Worm (Caenorhabditis elegans) whole organism, midembryonic: ENCODE data around the gene B0001.3.
"Not testable (repeated sequence)": the region's sequence is repeated elsewhere in the genome, so short reads cannot be mapped to it uniquely, and the experiment has no call there.

Experiments
- T22C8.4 ChIP-seq: fragments of 200-800 bp; sonication (Bioruptor generic); IDR thresholded peaks from 2 replicates; pipeline ENCODE4 v1.3.6; 2022; ENCODE audit warnings: missing genetic modification characterization, missing compliant biosample characterization
- cog-1 ChIP-seq: sonication (generic microtip); optimal IDR thresholded peaks from 2 replicates; lab custom pipeline; 2016; ENCODE audit warnings: missing genetic modification characterization, missing compliant biosample characterization
- flt-1 ChIP-seq: fragments of 200-800 bp; sonication (Bioruptor generic); IDR thresholded peaks from 2 replicates; pipeline ENCODE4 v1.3.6; 2022; ENCODE audit warnings: missing genetic modification characterization, missing compliant biosample characterization
- klf-2 ChIP-seq: fragments of 200-800 bp; sonication (Bioruptor generic); conservative IDR thresholded peaks from 2 replicates; pipeline ENCODE4 v1.3.6; 2022; ENCODE audit warnings: missing genetic modification reagents, missing genetic modification characterization, missing compliant biosample characterization
- med-1 ChIP-seq: sonication (generic microtip); optimal IDR thresholded peaks from 2 replicates; lab custom pipeline; 2017; ENCODE audit warnings: missing genetic modification characterization, mild to moderate bottlenecking, missing compliant biosample characterization, antibody characterized with exemption, missing genetic modification reagents; ENCODE audit not compliant: insufficient read depth
- ref-1 ChIP-seq: fragments of 200-800 bp; sonication (Bioruptor generic); conservative IDR thresholded peaks from 2 replicates; pipeline ENCODE4 v1.3.6; 2022; ENCODE audit warnings: missing genetic modification reagents, missing genetic modification characterization, missing compliant biosample characterization
- tab-1 ChIP-seq: fragments of 200-800 bp; sonication (Bioruptor generic); IDR thresholded peaks from 2 replicates; pipeline ENCODE4 v1.3.6; 2022; ENCODE audit warnings: missing genetic modification characterization, missing compliant biosample characterization
- ztf-23 ChIP-seq: fragments of 200-800 bp; sonication (Bioruptor generic); IDR thresholded peaks from 2 replicates; pipeline ENCODE4 v1.3.6; 2022; ENCODE audit warnings: missing genetic modification reagents, missing genetic modification characterization, missing compliant biosample characterization
- ztf-29 ChIP-seq: fragments of 200-800 bp; sonication (Bioruptor generic); IDR thresholded peaks from 2 replicates; pipeline ENCODE4 v1.3.6; 2022; ENCODE audit warnings: missing genetic modification reagents, missing genetic modification characterization, missing compliant biosample characterization

B0001.3 gene

ce11 chrIV:12145681-12146080 lies at the start of gene B0001.3:
B0001.3 (minus strand) TSS chrIV:12145735.
- TF ChIP-seq ztf-23 (GFP tag; lab: Robert Waterston, UW) (no peak), cog-1 (tag; lab: Kevin White, UChicago) (no peak), tab-1 (GFP tag; lab: Robert Waterston, UW) (no peak), ztf-29 (GFP tag; lab: Robert Waterston, UW) (no peak), flt-1 (GFP tag; lab: Robert Waterston, UW) (no peak), klf-2 (GFP tag; lab: Robert Waterston, UW) (no peak), med-1 (GFP tag; lab: Kevin White, UChicago) (no peak), ref-1 (GFP tag; lab: Robert Waterston, UW) (no peak), T22C8.4 (GFP tag; lab: Robert Waterston, UW) (no peak)

- TF ChIP-seq cog-1 (tag; lab: Kevin White, UChicago): no peak
- TF ChIP-seq klf-2 (GFP tag; lab: Robert Waterston, UW): no peak
- TF ChIP-seq tab-1 (GFP tag; lab: Robert Waterston, UW): no peak
- TF ChIP-seq ref-1 (GFP tag; lab: Robert Waterston, UW): no peak
- no peak for TF ChIP-seq med-1 (GFP tag; lab: Kevin White, UChicago)
- no peak for TF ChIP-seq T22C8.4 (GFP tag; lab: Robert Waterston, UW)
- no peak for TF ChIP-seq ztf-29 (GFP tag; lab: Robert Waterston, UW)
- TF ChIP-seq ztf-23 (GFP tag; lab: Robert Waterston, UW): no peak
- no peak for TF ChIP-seq flt-1 (GFP tag; lab: Robert Waterston, UW)
Measured at ce11 chrIV:12194668-12195067, 49.1 kb upstream of the B0001.3 start.

ce11 chrIV:12193338-12193737 lies 47.8 kb upstream of the B0001.3 start:
- TF ChIP-seq flt-1 (GFP tag; lab: Robert Waterston, UW) (no peak), cog-1 (tag; lab: Kevin White, UChicago) (no peak), T22C8.4 (GFP tag; lab: Robert Waterston, UW) (no peak), tab-1 (GFP tag; lab: Robert Waterston, UW) (no peak), klf-2 (GFP tag; lab: Robert Waterston, UW) (no peak)

- TF ChIP-seq med-1 (GFP tag; lab: Kevin White, UChicago) (no peak), tab-1 (GFP tag; lab: Robert Waterston, UW) (no peak), ztf-23 (GFP tag; lab: Robert Waterston, UW) (no peak), cog-1 (tag; lab: Kevin White, UChicago) (no peak), ref-1 (GFP tag; lab: Robert Waterston, UW) (no peak), klf-2 (GFP tag; lab: Robert Waterston, UW) (no peak), T22C8.4 (GFP tag; lab: Robert Waterston, UW) (no peak), ztf-29 (GFP tag; lab: Robert Waterston, UW) (no peak), flt-1 (GFP tag; lab: Robert Waterston, UW) (no peak)
Measured at ce11 chrIV:12192104-12192763, 46.7 kb upstream of the B0001.3 start.

- TF ChIP-seq klf-2 (GFP tag; lab: Robert Waterston, UW); med-1 (GFP tag; lab: Kevin White, UChicago); ztf-23 (GFP tag; lab: Robert Waterston, UW): not testable (repeated sequence)
Measured at ce11 chrIV:12178235-12178634, 32.7 kb upstream of the B0001.3 start, which contains the start of gene nlr-1. nlr-1 (minus strand) TSS chrIV:12178335.

- no peak for TF ChIP-seq cog-1 (tag; lab: Kevin White, UChicago)
- TF ChIP-seq med-1 (GFP tag; lab: Kevin White, UChicago): no peak
- no peak for TF ChIP-seq flt-1 (GFP tag; lab: Robert Waterston, UW)
- TF ChIP-seq ztf-23 (GFP tag; lab: Robert Waterston, UW): no peak
- TF ChIP-seq T22C8.4 (GFP tag; lab: Robert Waterston, UW): no peak
- no peak for TF ChIP-seq ref-1 (GFP tag; lab: Robert Waterston, UW)
- TF ChIP-seq klf-2 (GFP tag; lab: Robert Waterston, UW): no peak
- no peak for TF ChIP-seq tab-1 (GFP tag; lab: Robert Waterston, UW)
- TF ChIP-seq ztf-29 (GFP tag; lab: Robert Waterston, UW): no peak
Measured at ce11 chrIV:12167944-12168343, 22.4 kb upstream of the B0001.3 start, which contains the start of gene F20B10.3. F20B10.3 (plus strand) TSS chrIV:12168244.

- no peak for TF ChIP-seq med-1 (GFP tag; lab: Kevin White, UChicago)
- no peak for TF ChIP-seq cog-1 (tag; lab: Kevin White, UChicago)
Measured at ce11 chrIV:12165432-12166078, 20.0 kb upstream of the B0001.3 start.

- no peak for TF ChIP-seq klf-2 (GFP tag; lab: Robert Waterston, UW)
- TF ChIP-seq cog-1 (tag; lab: Kevin White, UChicago): no peak
- no peak for TF ChIP-seq tab-1 (GFP tag; lab: Robert Waterston, UW)
- no peak for TF ChIP-seq ztf-23 (GFP tag; lab: Robert Waterston, UW)
- TF ChIP-seq flt-1 (GFP tag; lab: Robert Waterston, UW): no peak
- TF ChIP-seq T22C8.4 (GFP tag; lab: Robert Waterston, UW): no peak
Measured at ce11 chrIV:12162732-12163131, 17.2 kb upstream of the B0001.3 start.

ce11 chrIV:12160421-12160820 lies 14.9 kb upstream of the B0001.3 start:
- TF ChIP-seq ztf-29 (GFP tag; lab: Robert Waterston, UW) (no peak), med-1 (GFP tag; lab: Kevin White, UChicago) (no peak), ref-1 (GFP tag; lab: Robert Waterston, UW) (no peak), cog-1 (tag; lab: Kevin White, UChicago) (no peak), flt-1 (GFP tag; lab: Robert Waterston, UW) (no peak), ztf-23 (GFP tag; lab: Robert Waterston, UW) (no peak), klf-2 (GFP tag; lab: Robert Waterston, UW) (no peak), T22C8.4 (GFP tag; lab: Robert Waterston, UW) (no peak), tab-1 (GFP tag; lab: Robert Waterston, UW) (no peak)
